Fruit fly (Drosophila melanogaster) Kc167 (cell line): ENCODE results near the gene ND-MNLL.

Source experiments
- Myc ChIP-seq: fragments of >200 bp; optimal IDR thresholded peaks from 2 replicates; lab custom pipeline; 2017; ENCODE audit warnings: missing external identifiers
- Sin3A ChIP-seq: fragments of >200 bp; optimal IDR thresholded peaks from 2 replicates; lab custom pipeline; 2018; ENCODE audit warnings: missing external identifiers
- h ChIP-seq: fragments of >200 bp; optimal IDR thresholded peaks from 3 replicates; lab custom pipeline; 2018; ENCODE audit warnings: missing external identifiers
- insv ChIP-seq: fragments of >200 bp; optimal IDR thresholded peaks from 3 replicates; lab custom pipeline; 2018; ENCODE audit warnings: missing external identifiers
- psq ChIP-seq: fragments of >200 bp; optimal IDR thresholded peaks from 2 replicates; lab custom pipeline; 2017; ENCODE audit warnings: missing external identifiers
- ttk ChIP-seq: sonication (Bioruptor generic); optimal IDR thresholded peaks from 2 replicates; lab custom pipeline; 2017; ENCODE audit warnings: missing external identifiers

The ND-MNLL gene

DNA sequence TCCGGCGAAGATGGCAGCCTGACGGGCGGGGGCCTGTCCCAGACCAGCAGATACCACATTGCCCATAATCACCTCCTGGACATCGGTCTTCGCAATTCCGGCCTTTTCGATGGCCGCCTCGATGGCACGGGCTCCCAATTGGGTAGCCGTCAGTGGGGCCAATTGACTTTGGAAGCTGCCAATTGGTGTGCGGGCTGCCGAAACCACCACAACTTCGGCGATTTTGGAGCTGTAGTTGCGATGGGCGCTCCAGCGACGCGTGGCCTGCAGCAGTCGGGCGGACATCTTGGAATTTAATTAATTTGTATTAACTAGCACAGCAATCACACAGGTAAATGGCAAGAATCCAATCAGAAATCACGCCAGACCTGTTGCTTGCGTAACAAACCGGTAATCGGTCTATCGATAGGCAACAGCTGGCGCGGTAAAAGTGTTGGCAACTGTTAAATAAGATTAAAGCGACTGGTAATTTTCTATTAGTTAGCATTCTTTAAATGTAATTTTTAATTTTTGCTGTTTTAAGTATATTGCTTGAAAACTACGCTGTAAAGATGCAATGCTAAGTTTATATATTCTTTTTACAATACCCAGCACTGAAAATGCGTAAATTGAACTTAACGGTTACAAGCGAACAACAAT lies 5.1 kb downstream of the ND-MNLL start, which contains the start of gene Acat1:
TSS of gene Acat1 (minus strand) at position 400 of the 639 bp plus-strand sequence.
- TF ChIP-seq psq (lab: Kevin White, UChicago) (no peak), ttk (no peak), Myc (no peak), Sin3A (no peak), h (lab: Kevin White, UChicago) (no peak), insv (lab: Kevin White, UChicago) (no peak)

DNA sequence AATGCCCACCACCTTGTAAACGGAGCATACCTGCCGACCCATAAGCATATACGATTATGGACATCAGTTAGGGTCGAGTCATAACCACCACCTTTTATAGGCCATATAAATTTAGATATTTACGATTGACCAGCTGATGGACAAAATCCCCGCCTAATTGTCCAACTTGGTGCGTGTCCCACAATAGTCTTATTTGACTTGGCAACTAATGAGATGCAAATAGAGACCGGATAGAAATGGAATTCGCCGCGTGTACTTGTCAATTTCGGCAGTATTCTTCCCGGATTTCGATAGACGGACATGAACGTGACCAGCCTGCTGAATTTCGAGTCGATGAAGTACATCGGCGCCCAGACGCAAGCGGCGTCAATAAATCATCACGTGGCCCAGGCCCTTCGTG lies 9.2 kb downstream of the ND-MNLL start, which contains the start of gene Ir7g:
TSS of gene Ir7g (plus strand) at position 301 of the 400 bp plus-strand sequence.
- TF ChIP-seq Myc, result no peak
- no peak for TF ChIP-seq ttk
- no peak for TF ChIP-seq Sin3A
- TF ChIP-seq h (lab: Kevin White, UChicago), result no peak
- no peak for TF ChIP-seq psq (lab: Kevin White, UChicago)
- TF ChIP-seq insv (lab: Kevin White, UChicago), result no peak

DNA sequence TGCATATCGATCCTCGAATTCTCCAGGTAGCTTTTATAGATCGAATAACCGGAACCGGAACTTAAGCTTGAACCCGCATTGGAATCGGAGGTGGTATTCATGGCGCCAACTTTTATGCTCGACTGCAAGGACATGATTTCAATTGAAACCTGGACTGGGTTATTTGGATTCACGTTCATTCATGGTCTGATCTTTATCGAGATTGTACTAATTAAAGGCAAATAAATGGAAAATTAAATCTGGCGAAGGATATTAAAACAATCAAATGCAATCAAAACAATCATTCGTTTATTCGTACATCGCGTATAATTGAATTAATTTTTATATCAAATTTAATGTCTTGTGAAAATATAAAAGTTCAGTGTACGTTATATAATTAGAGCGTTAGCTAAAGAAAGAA lies 9.7 kb downstream of the ND-MNLL start, which contains the start of gene Ir7f:
TSS of gene Ir7f (minus strand) at position 101 of the 400 bp plus-strand sequence.
- TF ChIP-seq Sin3A, result no peak
- TF ChIP-seq insv (lab: Kevin White, UChicago), result no peak

DNA sequence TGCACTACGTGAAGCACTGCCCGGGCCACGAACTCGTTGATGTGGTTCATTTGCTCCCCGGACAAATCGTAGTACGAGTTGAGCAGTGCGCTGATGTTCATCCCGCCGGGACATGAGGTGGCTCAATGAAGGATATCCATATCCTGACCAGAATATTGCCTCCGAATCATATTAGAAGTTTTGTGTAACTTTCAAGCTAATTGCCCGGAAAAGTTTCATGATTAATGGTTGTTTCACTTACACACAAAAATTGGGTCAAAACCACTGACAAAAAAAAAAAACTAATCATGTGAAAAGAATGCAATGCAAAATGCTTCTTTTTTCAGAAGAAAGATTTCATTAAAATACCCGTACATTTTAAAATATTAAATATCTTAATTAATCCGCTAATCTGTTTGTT lies 12.0 kb downstream of the ND-MNLL start, which contains the start of gene Ir7e:
TSS of gene Ir7e (minus strand) at position 101 of the 400 bp plus-strand sequence.
- TF ChIP-seq psq (lab: Kevin White, UChicago) (no peak), Sin3A (no peak), h (lab: Kevin White, UChicago) (no peak)

DNA sequence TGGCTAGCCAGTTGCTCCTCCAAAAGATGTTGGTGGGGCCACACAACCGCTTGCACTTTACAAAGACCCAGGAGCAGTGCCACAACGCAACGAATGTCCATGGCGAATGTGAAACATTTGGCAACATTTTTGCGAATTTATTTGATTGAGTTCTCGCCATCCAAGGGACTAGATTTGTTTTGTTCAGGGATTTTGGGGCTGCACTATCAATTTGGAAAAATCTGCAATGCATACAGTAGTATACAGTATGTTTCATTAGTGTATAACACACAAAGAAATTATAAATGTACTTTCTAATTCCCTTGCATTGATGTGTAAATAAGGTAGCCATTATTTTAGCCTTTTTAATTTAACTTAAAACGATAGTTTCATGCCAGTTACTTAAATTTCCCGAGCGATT lies 14.9 kb downstream of the ND-MNLL start, which contains the start of gene Ir7d:
TSS of gene Ir7d (minus strand) at position 101 of the 400 bp plus-strand sequence.
- no peak for TF ChIP-seq ttk
- TF ChIP-seq insv (lab: Kevin White, UChicago), result no peak
- TF ChIP-seq psq (lab: Kevin White, UChicago), result no peak
- TF ChIP-seq h (lab: Kevin White, UChicago), result no peak
- TF ChIP-seq Myc, result no peak
- TF ChIP-seq Sin3A, result no peak

DNA sequence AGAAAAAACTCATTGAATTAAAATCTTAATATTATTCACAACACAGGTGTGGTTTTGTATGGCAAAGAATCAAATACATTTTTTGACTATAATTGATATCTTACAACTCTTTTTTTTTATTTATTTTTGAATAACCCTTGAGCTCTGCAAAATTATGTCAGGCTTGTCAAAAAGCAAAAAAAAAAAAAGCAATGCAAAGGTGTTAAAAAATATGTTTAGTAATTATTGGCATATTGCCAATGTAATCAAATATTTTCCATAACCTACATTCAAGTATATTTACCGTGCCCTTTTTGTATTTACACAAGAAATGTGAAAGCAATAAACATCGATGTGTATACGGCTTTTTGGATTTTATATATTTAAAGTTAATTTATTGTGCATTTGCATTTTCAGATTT lies 19.5 kb downstream of the ND-MNLL start, which contains the start of gene Ir7c:
TSS of gene Ir7c (plus strand) at position 301 of the 400 bp plus-strand sequence.
- no peak for TF ChIP-seq Sin3A
- no peak for TF ChIP-seq Myc
- no peak for TF ChIP-seq h (lab: Kevin White, UChicago)
- no peak for TF ChIP-seq ttk
- no peak for TF ChIP-seq insv (lab: Kevin White, UChicago)
- TF ChIP-seq psq (lab: Kevin White, UChicago), result no peak

DNA sequence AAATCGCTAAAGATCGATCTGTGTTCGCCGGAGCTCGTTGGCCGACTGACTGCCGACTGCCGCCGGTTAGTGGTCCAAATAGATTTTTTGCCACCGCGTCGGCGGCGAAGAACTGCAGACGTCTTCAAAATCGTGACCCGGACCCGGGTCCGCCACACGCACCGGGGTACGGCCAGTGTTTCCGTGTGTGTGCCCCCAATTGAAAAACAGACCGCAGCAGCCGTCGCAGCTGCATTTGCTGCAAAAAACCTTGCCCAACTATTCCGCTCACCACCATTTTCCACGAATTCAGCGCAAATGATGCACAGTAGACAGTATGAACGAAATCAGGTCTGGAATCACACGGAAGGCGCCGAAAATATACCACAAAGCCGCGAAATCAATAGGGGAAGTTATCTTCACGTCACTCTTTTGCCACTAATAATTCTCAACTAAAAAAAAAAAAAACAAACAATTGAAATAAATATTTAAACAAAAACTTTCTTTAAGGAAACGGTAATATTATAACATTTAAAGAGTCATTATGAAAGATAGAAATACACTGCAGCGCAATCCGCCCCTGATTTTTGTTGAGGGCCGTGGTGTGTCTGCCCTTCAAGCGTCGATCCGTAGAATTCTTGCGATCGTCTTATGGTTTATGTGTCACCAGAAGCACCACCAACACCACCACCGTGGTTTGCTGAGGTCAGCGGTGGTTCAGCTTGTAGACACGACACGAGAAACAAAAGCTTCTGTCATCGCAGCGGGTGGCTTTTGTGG lies 20.2 kb downstream of the ND-MNLL start, which contains the start of gene dec:
TSS of gene dec (minus strand) at position 51 of the 759 bp plus-strand sequence.
- TF ChIP-seq psq (lab: Kevin White, UChicago) (no peak), ttk (no peak)

DNA sequence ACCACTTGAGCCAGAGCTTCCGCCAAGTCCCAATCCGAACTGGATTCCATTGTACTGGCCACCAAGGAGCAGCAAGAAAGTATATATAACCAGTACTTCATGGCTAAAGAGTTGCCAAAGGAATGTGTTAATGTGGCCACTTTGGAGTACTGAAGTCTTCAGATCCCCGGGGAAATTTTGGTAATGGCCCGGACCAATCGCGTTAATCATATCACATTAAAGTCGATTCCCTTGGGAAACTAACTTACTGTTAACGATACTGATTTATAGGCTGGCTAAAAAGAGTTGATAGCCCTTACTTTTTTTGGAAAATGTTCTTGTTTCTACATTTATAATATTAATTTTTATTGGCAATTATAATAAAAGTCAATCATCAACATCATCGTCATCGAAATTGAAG lies 26.7 kb downstream of the ND-MNLL start, which contains the start of gene Ir7b:
TSS of gene Ir7b (minus strand) at position 101 of the 400 bp plus-strand sequence.
- TF ChIP-seq Sin3A (no peak), psq (lab: Kevin White, UChicago) (no peak), ttk (no peak), h (lab: Kevin White, UChicago) (no peak), insv (lab: Kevin White, UChicago) (no peak), Myc (no peak)

DNA sequence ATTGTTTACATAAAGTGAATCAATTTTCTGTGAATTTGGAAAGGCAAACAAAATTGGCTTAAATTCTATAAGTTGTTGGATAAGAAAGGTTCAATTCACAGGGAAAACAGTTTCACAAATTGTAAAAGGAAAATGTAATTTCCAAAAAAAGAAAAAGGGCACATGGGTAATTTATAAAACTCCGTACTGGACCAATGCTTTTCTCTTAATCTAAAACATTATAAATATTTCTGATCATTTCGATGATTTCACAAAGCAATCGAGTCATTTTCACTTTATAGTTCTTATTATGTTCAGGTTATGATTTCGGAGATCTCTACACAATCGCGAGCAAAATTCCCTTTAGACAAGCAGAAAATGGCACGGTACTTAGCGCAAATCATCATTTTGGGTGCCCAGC lies 35.7 kb downstream of the ND-MNLL start, which contains the start of gene CG1409:
TSS of gene CG1409 (plus strand) at position 301 of the 400 bp plus-strand sequence.
- TF ChIP-seq ttk (no peak), Sin3A (no peak), h (lab: Kevin White, UChicago) (no peak), psq (lab: Kevin White, UChicago) (no peak), insv (lab: Kevin White, UChicago) (no peak), Myc (no peak)

DNA sequence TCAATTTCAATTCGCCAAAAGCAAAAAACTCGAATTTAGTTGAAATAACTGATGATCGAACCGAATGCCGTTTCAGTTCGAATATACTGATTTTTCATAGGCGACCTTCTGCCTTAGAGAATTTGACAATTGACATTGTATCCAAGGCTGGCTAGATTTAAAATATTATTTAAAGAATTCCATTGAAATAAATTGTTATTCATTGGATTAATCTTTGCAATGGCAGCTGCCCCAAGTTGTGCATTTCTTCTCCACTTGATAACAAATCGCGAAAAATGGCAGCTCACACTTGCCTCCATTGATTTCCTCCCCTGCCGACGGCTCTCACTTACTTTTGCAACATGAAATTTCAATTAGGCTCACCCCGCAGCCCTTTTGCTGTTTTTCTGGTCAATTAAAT lies 39.5 kb downstream of the ND-MNLL start, which contains the start of gene CG10920:
TSS of gene CG10920 (minus strand) at position 101 of the 400 bp plus-strand sequence.
- TF ChIP-seq ttk (no peak), Myc (no peak), h (lab: Kevin White, UChicago) (no peak), Sin3A (no peak), insv (lab: Kevin White, UChicago) (no peak), psq (lab: Kevin White, UChicago) (no peak)
